Fruit fly (Drosophila melanogaster): ENCODE measurements around the gene CG12204.

Gene CG12204

dm6 chrX:19496808-19497259 lies 2.6 kb upstream of the CG12204 start (continued):
- TF ChIP-seq pho (GFP tag; optimal IDR thresholded peaks at IDR 0.05) (no peak), dysf (GFP tag; IDR thresholded peaks at IDR 0.05) (no peak), jumu (GFP tag; optimal IDR thresholded peaks at IDR 0.05) (no peak), D19A (tag; optimal IDR thresholded peaks at IDR 0.05) (peak; percentile 62), nmo (GFP tag; optimal IDR thresholded peaks at IDR 0.05) (peak; percentile 6), CG18764 (GFP tag; optimal IDR thresholded peaks at IDR 0.05) (no peak), usp (GFP tag; optimal IDR thresholded peaks at IDR 0.05) (no peak), lola (GFP tag; optimal IDR thresholded peaks at IDR 0.05) (no peak), Hsf (GFP tag; optimal IDR thresholded peaks at IDR 0.05) (no peak), Sry-δ (GFP tag; optimal IDR thresholded peaks at IDR 0.05) (peak; percentile 69), CG2712 (tag; optimal IDR thresholded peaks at IDR 0.05) (no peak), CG18476 (GFP tag; optimal IDR thresholded peaks at IDR 0.05) (no peak), jing (GFP tag; optimal IDR thresholded peaks at IDR 0.05) (no peak), run (tag; optimal IDR thresholded peaks at IDR 0.05) (no peak), vvl (GFP tag; IDR thresholded peaks at IDR 0.05) (peak; percentile 57), tio (GFP tag; optimal IDR thresholded peaks at IDR 0.05) (no peak), yki (optimal IDR thresholded peaks at IDR 0.05) (no peak), CG10366 (GFP tag; IDR thresholded peaks at IDR 0.05) (no peak), CG30431 (GFP tag; optimal IDR thresholded peaks at IDR 0.05) (no peak), corto (GFP tag; optimal IDR thresholded peaks at IDR 0.05) (peak; percentile 27), lab (GFP tag; optimal IDR thresholded peaks at IDR 0.05) (peak; percentile 40), CG18599 (GFP tag; optimal IDR thresholded peaks at IDR 0.05) (no peak), ttk (GFP tag; IDR thresholded peaks at IDR 0.05) (no peak), dm (GFP tag; optimal IDR thresholded peaks at IDR 0.05) (no peak), crc (GFP tag; optimal IDR thresholded peaks at IDR 0.05) (no peak), hkb (optimal IDR thresholded peaks at IDR 0.05) (no peak), hkb (GFP tag; IDR thresholded peaks at IDR 0.05) (no peak), gro (GFP tag; optimal IDR thresholded peaks at IDR 0.05) (peak; percentile 26), CG12104 (GFP tag; optimal IDR thresholded peaks at IDR 0.05) (no peak), zfh1 (GFP tag; IDR thresholded peaks at IDR 0.05) (no peak), nerfin-1 (tag; optimal IDR thresholded peaks at IDR 0.05) (peak; percentile 5), Spps (tag; optimal IDR thresholded peaks at IDR 0.05) (no peak), bbx (GFP tag; IDR thresholded peaks at IDR 0.05; ENCODE audit: partially characterized antibody) (peak; percentile 87), lov (optimal IDR thresholded peaks at IDR 0.05) (no peak), lov (GFP tag; IDR thresholded peaks at IDR 0.05) (0 out of 3 replicates have a peak, but pooled peaks have one; percentile 34), Dad (GFP tag; optimal IDR thresholded peaks at IDR 0.05) (peak; percentile 12), CG10267 (tag; optimal IDR thresholded peaks at IDR 0.05) (peak; percentile 53), schlank (tag; optimal IDR thresholded peaks at IDR 0.05) (no peak), CG11695 (GFP tag; IDR thresholded peaks at IDR 0.05) (no peak), gce (GFP tag; IDR thresholded peaks at IDR 0.05) (no peak), twi (tag; optimal IDR thresholded peaks at IDR 0.05) (no peak), CG7786 (GFP tag; optimal IDR thresholded peaks at IDR 0.05) (peak; percentile 3), CG7928 (GFP tag; optimal IDR thresholded peaks at IDR 0.05) (no peak), sc (optimal IDR thresholded peaks at IDR 0.05) (no peak), sc (GFP tag; optimal IDR thresholded peaks at IDR 0.05) (no peak), CG6791 (GFP tag; IDR thresholded peaks at IDR 0.05; ENCODE audit: partially characterized antibody) (peak; percentile 74), CG13123 (GFP tag; optimal IDR thresholded peaks at IDR 0.05) (no peak), H15 (GFP tag; IDR thresholded peaks at IDR 0.05) (no peak), CG30020 (tag; optimal IDR thresholded peaks at IDR 0.05) (no peak), CG6689 (GFP tag; IDR thresholded peaks at IDR 0.05) (no peak), Dbx (GFP tag; IDR thresholded peaks at IDR 0.05) (peak; percentile 35; the same call in 2 of the 3 replicates), CG3847 (GFP tag; IDR thresholded peaks at IDR 0.05) (peak; percentile 42), CG14965 (GFP tag; optimal IDR thresholded peaks at IDR 0.05; ENCODE audit: borderline replicate concordance) (no peak)

All from whole organism, embryonic.